Fruit fly (Drosophila melanogaster): Measurements from ENCODE around the gene Arpc4.

DNA sequence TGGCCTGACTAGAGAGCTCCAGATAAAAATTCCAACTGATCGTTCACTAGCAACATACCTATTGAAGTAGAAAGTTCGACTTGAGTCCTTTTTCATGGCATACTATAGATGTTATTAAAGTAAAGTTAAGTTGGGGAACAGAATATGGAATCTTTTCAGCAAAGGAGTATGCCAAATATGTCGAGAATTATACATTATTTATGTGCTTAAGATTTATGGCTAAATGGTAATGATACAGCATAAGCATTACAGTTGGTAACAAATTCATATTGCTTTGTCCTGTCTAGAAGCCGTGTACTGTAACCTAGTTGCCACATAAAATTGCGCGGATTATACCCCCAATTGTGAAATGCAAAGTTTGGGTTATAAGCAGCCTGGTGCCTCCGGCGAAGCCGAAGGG, 30.1 kb downstream of the Arpc4 start, which contains the start of gene CG31639:
- no peak for TF ChIP-seq CG13204 (GFP tag; optimal IDR thresholded peaks at IDR 0.05)
- no peak for TF ChIP-seq CG32121 (GFP tag; IDR thresholded peaks at IDR 0.05)
- TF ChIP-seq D1 (tag; optimal IDR thresholded peaks at IDR 0.05) = no peak
- no peak for TF ChIP-seq Pif1B (GFP tag; optimal IDR thresholded peaks at IDR 0.05)
- no peak for TF ChIP-seq EcR (GFP tag; optimal IDR thresholded peaks at IDR 0.05)
- no peak for TF ChIP-seq CG15710 (tag; optimal IDR thresholded peaks at IDR 0.05)
- TF ChIP-seq CG17806 (tag; optimal IDR thresholded peaks at IDR 0.05) = no peak
- no peak for TF ChIP-seq CG12605 (GFP tag; IDR thresholded peaks at IDR 0.05)
